Worm (Caenorhabditis elegans): ENCODE measurements around the gene C47E8.9.

C47E8.9 gene

DNA sequence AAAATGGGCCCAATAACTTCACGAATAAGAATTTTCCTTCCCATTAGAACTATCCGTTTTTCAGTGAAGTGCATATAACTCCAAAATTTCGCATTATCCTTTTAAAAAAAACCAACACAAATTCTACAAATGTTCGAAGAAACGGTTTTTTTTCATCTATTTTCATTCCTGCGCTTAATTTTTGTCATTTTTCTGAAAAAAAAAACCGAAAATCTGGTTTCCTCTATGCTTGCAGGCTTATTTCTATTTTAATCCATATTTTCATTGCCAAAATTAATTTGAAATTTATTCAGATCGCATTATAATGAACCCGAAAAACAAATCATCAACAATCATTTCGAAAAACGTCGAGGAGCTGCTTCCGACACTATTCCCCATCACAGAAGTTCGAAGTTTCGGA lies 35.6 kb downstream of the C47E8.9 start, which contains the start of gene set-5:
set-5 (plus strand) TSS at position 301 of the 400 bp plus-strand sequence.
- TF ChIP-seq T26A5.8 (tag; optimal IDR thresholded peaks at IDR 0.05) (no peak), lsy-27 (tag; optimal IDR thresholded peaks at IDR 0.05; ENCODE audit: borderline replicate concordance, insufficient read depth) (no peak), F49E8.2 (tag; optimal IDR thresholded peaks at IDR 0.05; ENCODE audit: insufficient read depth) (no peak), B0035.1 (tag; optimal IDR thresholded peaks at IDR 0.05) (no peak), aptf-2 (GFP tag; conservative IDR thresholded peaks at IDR 0.05) (no peak), madf-6 (GFP tag; IDR thresholded peaks at IDR 0.05) (no peak)

- TF ChIP-seq lag-1 (GFP tag; IDR thresholded peaks at IDR 0.05): no peak
- no peak for TF ChIP-seq T26A5.8 (tag; optimal IDR thresholded peaks at IDR 0.05)
- TF ChIP-seq repo-1 (tag; optimal IDR thresholded peaks at IDR 0.05): no peak
- no peak for TF ChIP-seq nhr-27 (tag; optimal IDR thresholded peaks at IDR 0.05)
- TF ChIP-seq T07F8.4 (tag; optimal IDR thresholded peaks at IDR 0.05): no peak
- TF ChIP-seq egrh-3 (GFP tag; IDR thresholded peaks at IDR 0.05): no peak
- TF ChIP-seq nfya-1 (tag; optimal IDR thresholded peaks at IDR 0.05; ENCODE audit: borderline replicate concordance, insufficient read depth): no peak
- no peak for TF ChIP-seq dpl-1 (GFP tag; optimal IDR thresholded peaks at IDR 0.05)
- TF ChIP-seq ztf-26 (tag; optimal IDR thresholded peaks at IDR 0.05): no peak
- no peak for TF ChIP-seq K12H6.12 (tag; optimal IDR thresholded peaks at IDR 0.05)
- no peak for TF ChIP-seq ztf-6 (GFP tag; IDR thresholded peaks at IDR 0.05)
- no peak for TF ChIP-seq lin-54 (GFP tag; optimal IDR thresholded peaks at IDR 0.05)
- TF ChIP-seq dpff-1 (tag; optimal IDR thresholded peaks at IDR 0.05): no peak
- TF ChIP-seq unc-62 (GFP tag; optimal IDR thresholded peaks at IDR 0.05): no peak
- TF ChIP-seq lin-35 (GFP tag; optimal IDR thresholded peaks at IDR 0.05): no peak
- no peak for TF ChIP-seq Y53F4B.3 (GFP tag; IDR thresholded peaks at IDR 0.05)
- no peak for TF ChIP-seq nhr-80 (tag; optimal IDR thresholded peaks at IDR 0.05)
- no peak for TF ChIP-seq ceh-100 (GFP tag; IDR thresholded peaks at IDR 0.05)
- TF ChIP-seq sea-2 (GFP tag; IDR thresholded peaks at IDR 0.05): no peak
Observed at ce11 chrV:14707958-14708357, 44.9 kb downstream of the C47E8.9 start, which contains the start of gene R08A2.9. Gene R08A2.9, plus strand, starts transcription at chrV:14708258.

DNA sequence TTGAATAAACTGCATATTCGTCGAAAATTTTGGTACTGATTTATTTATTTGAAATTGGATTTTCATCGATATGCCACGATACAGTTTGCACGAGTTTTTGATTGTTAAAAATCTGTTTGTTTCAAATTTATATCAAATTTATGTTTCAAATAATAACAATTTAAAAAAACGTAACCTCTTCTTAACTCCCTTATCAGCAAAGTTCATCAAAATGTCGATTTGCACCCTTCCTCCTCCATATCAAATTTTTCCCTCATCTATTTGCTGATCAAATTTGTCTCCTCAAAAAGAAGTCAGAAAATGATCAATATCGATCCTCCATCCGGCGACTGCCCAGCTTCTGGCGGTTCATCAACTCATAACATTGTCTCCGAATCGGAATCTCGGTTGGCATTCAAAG lies 48.0 kb downstream of the C47E8.9 start, which contains the start of gene ssp-33:
ssp-33 (plus strand) TSS at position 301 of the 400 bp plus-strand sequence.
- TF ChIP-seq akir-1 (GFP tag; optimal IDR thresholded peaks at IDR 0.05) (no peak), K11D2.4 (GFP tag; IDR thresholded peaks at IDR 0.05) (no peak), attf-3 (GFP tag; conservative IDR thresholded peaks at IDR 0.05) (no peak), nfya-2 (GFP tag; IDR thresholded peaks at IDR 0.05) (no peak), F52B5.7 (tag; optimal IDR thresholded peaks at IDR 0.05) (no peak), let-607 (tag; optimal IDR thresholded peaks at IDR 0.05) (no peak), ceh-100 (GFP tag; IDR thresholded peaks at IDR 0.05) (no peak), cebp-2 (GFP tag; IDR thresholded peaks at IDR 0.05) (no peak), lin-54 (GFP tag; optimal IDR thresholded peaks at IDR 0.05) (no peak), ceh-40 (GFP tag; IDR thresholded peaks at IDR 0.05) (no peak), madf-6 (GFP tag; IDR thresholded peaks at IDR 0.05) (no peak), rpc-1 (optimal IDR thresholded peaks at IDR 0.05) (no peak), rpc-1 (tag; optimal IDR thresholded peaks at IDR 0.05) (no peak), chd-7 (tag; optimal IDR thresholded peaks at IDR 0.05) (no peak), F10E7.11 (tag; optimal IDR thresholded peaks at IDR 0.05) (no peak), ama-1 (optimal IDR thresholded peaks at IDR 0.05) (no peak), ama-1 (GFP tag; optimal IDR thresholded peaks at IDR 0.05) (no peak), ztf-26 (tag; optimal IDR thresholded peaks at IDR 0.05) (no peak), F49E8.2 (tag; optimal IDR thresholded peaks at IDR 0.05; ENCODE audit: insufficient read depth) (no peak), unc-130 (GFP tag; optimal IDR thresholded peaks at IDR 0.05) (no peak), ccch-3 (GFP tag; optimal IDR thresholded peaks at IDR 0.05) (no peak), dox-1 (GFP tag; IDR thresholded peaks at IDR 0.05) (no peak)
